Worm (Caenorhabditis elegans): ENCODE results near the gene C33D9.13.

DNA sequence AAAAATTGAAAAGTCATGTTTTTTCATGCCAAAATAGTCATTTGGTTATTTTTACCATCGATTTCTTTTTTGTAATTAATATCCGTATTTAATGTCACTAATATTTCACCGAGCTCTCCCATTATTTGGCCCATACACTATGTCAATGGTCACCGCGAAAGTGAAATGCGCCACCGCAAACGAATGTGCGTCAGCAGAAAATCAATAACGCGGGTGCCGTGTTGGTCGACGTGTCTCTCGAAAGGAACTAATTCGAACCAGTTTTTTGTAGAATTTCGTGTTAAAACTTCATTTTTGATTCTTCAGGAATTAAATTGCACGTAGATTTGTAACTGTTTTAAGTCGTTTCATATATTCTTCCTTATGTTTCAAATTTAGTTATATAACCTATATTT, 41.5 kb upstream of the C33D9.13 start:
- TF ChIP-seq ceh-100 (GFP tag; IDR thresholded peaks at IDR 0.05), result no peak
- TF ChIP-seq sptf-2 (GFP tag; optimal IDR thresholded peaks at IDR 0.05), result no peak
- TF ChIP-seq dpl-1 (GFP tag; optimal IDR thresholded peaks at IDR 0.05), result no peak
- no peak for TF ChIP-seq ets-4 (GFP tag; optimal IDR thresholded peaks at IDR 0.05)
- TF ChIP-seq F49E8.2 (tag; optimal IDR thresholded peaks at IDR 0.05; ENCODE audit: insufficient read depth), result no peak
- no peak for TF ChIP-seq ccch-3 (GFP tag; optimal IDR thresholded peaks at IDR 0.05)
- no peak for TF ChIP-seq lin-35 (GFP tag; optimal IDR thresholded peaks at IDR 0.05)
